Worm (Caenorhabditis elegans) whole organism, L1 larva: ENCODE results near the gene srsx-22.

Source experiments
- C04F5.9 ChIP-seq: sonication (generic microtip); optimal IDR thresholded peaks from 2 replicates; lab custom pipeline; 2016; ENCODE audit warnings: missing genetic modification characterization, missing compliant biosample characterization
- C16A3.4 ChIP-seq: fragments of 150-350 bp; optimal IDR thresholded peaks from 2 replicates; lab custom pipeline; 2014; ENCODE audit warnings: missing biosample characterization, missing genetic modification characterization
- C34B4.2 ChIP-seq: sonication (generic microtip); optimal IDR thresholded peaks from 2 replicates; lab custom pipeline; 2017; ENCODE audit warnings: mild to moderate bottlenecking, missing genetic modification characterization, missing compliant biosample characterization
- aha-1 ChIP-seq: fragments of 150-350 bp; optimal IDR thresholded peaks from 2 replicates; lab custom pipeline; 2014; ENCODE audit warnings: missing biosample characterization, missing genetic modification characterization
- alr-1 ChIP-seq: fragments of 200-800 bp; sonication (Bioruptor generic); optimal IDR thresholded peaks from 2 replicates; lab custom pipeline; 2018; ENCODE audit warnings: borderline replicate concordance, mild to moderate bottlenecking, missing genetic modification characterization, missing compliant biosample characterization
- blmp-1 ChIP-seq: fragments of 150-350 bp; optimal IDR thresholded peaks from 2 replicates; lab custom pipeline; 2014; ENCODE audit warnings: missing biosample characterization, missing genetic modification characterization
- ceh-63 ChIP-seq: fragments of 200-800 bp; sonication (Bioruptor generic); optimal IDR thresholded peaks from 2 replicates; lab custom pipeline; 2018; ENCODE audit warnings: mild to moderate bottlenecking, missing genetic modification characterization, missing compliant biosample characterization
- ceh-88 ChIP-seq: fragments of 200-800 bp; sonication (Bioruptor generic); IDR thresholded peaks from 2 replicates; pipeline ENCODE4 v1.3.6; 2022; ENCODE audit warnings: missing genetic modification characterization, missing compliant biosample characterization
- ceh-90 ChIP-seq: sonication (generic microtip); optimal IDR thresholded peaks from 2 replicates; lab custom pipeline; 2016; ENCODE audit warnings: missing genetic modification characterization, missing compliant biosample characterization
- ces-1 ChIP-seq: fragments of 150-350 bp; optimal IDR thresholded peaks from 2 replicates; lab custom pipeline; 2014; ENCODE audit warnings: missing biosample characterization, missing genetic modification reagents, missing genetic modification characterization
- dpl-1 ChIP-seq, 3 experiments: fragments of 150-350 bp in 2 of 3; sonication (generic microtip) in 1 of 3; optimal IDR thresholded peaks; 2 replicates each; lab custom pipeline; 2014 to 2017; ENCODE audit warnings: missing biosample characterization in 3 of 3, missing genetic modification characterization in 3 of 3, missing genetic modification reagents in 3 of 3
- dsc-1 ChIP-seq: sonication (generic microtip); optimal IDR thresholded peaks from 2 replicates; lab custom pipeline; 2016; ENCODE audit warnings: mild to moderate bottlenecking, missing genetic modification characterization, missing compliant biosample characterization
- efl-1 ChIP-seq, 4 experiments: fragments of 150-350 bp; optimal IDR thresholded peaks in 3 of 4; peaks in 1 of 4; 1 replicate in 1 of 4; 2 replicates in 3 of 4; lab custom pipeline; 2014; ENCODE audit warnings: missing biosample characterization in 2 of 4, missing genetic modification characterization in 2 of 4, missing genetic modification reagents in 2 of 4
- efl-3 ChIP-seq: fragments of 200-800 bp; sonication (Bioruptor generic); optimal IDR thresholded peaks from 2 replicates; lab custom pipeline; 2018; ENCODE audit warnings: mild to moderate bottlenecking, missing genetic modification characterization, missing compliant biosample characterization
- egl-13 ChIP-seq: sonication (generic microtip); optimal IDR thresholded peaks from 2 replicates; lab custom pipeline; 2016; ENCODE audit warnings: missing genotype, missing genetic modification reagents, missing genetic modification characterization, missing compliant biosample characterization
- egl-27 ChIP-seq, 2 experiments: fragments of 150-350 bp in 1 of 2; sonication (generic microtip); optimal IDR thresholded peaks; 3 replicates each; lab custom pipeline; 2017 to 2018; ENCODE audit warnings: missing biosample characterization in 2 of 2, missing genetic modification characterization in 2 of 2, missing genetic modification reagents in 2 of 2
- elt-2 ChIP-seq: sonication (generic microtip); optimal IDR thresholded peaks from 2 replicates; lab custom pipeline; 2016; ENCODE audit warnings: missing genetic modification characterization, mild to moderate bottlenecking, inconsistent platforms, missing compliant biosample characterization, missing genetic modification reagents
- elt-3 ChIP-seq, 6 experiments: fragments of 150-350 bp in 1 of 6; sonication (generic microtip); optimal IDR thresholded peaks; 2 replicates each; lab custom pipeline; 2017 to 2018; ENCODE audit warnings: missing biosample characterization in 6 of 6, missing genetic modification characterization in 6 of 6, inconsistent platforms in 1 of 6
- ets-5 ChIP-seq: fragments of 200-800 bp; sonication (Bioruptor generic); IDR thresholded peaks from 2 replicates; pipeline ENCODE4 v1.3.6; 2022; ENCODE audit warnings: missing genetic modification characterization, missing compliant biosample characterization
- fkh-10 ChIP-seq: sonication (generic microtip); optimal IDR thresholded peaks from 2 replicates; lab custom pipeline; 2017; ENCODE audit warnings: missing biosample characterization, missing genetic modification reagents, missing genetic modification characterization
- grh-1 ChIP-seq: fragments of 200-800 bp; sonication (Bioruptor generic); IDR thresholded peaks from 2 replicates; pipeline ENCODE4 v1.3.6; 2022; ENCODE audit warnings: missing genetic modification reagents, missing genetic modification characterization, missing compliant biosample characterization
- hlh-4 ChIP-seq: sonication (generic microtip); optimal IDR thresholded peaks from 2 replicates; lab custom pipeline; 2016; ENCODE audit warnings: mild to moderate bottlenecking, missing genetic modification characterization, missing compliant biosample characterization
- hpl-2 ChIP-seq: fragments of 150-350 bp; optimal IDR thresholded peaks from 2 replicates; lab custom pipeline; 2014; ENCODE audit warnings: missing biosample characterization, missing genetic modification reagents, missing genetic modification characterization
- lin-14 ChIP-seq: fragments of 200-800 bp; sonication (Bioruptor generic); optimal IDR thresholded peaks from 2 replicates; lab custom pipeline; 2018; ENCODE audit warnings: mild to moderate bottlenecking, missing genetic modification characterization, moderate library complexity, missing compliant biosample characterization
- lin-35 ChIP-seq, 2 experiments: fragments of 150-350 bp; optimal IDR thresholded peaks; 2 replicates each; lab custom pipeline; 2014; ENCODE audit warnings: missing biosample characterization in 2 of 2, missing genetic modification characterization in 2 of 2, missing genetic modification reagents in 2 of 2
- lir-3 ChIP-seq: sonication (generic microtip); optimal IDR thresholded peaks from 2 replicates; lab custom pipeline; 2016; ENCODE audit warnings: mild to moderate bottlenecking, missing genetic modification characterization, moderate library complexity, missing compliant biosample characterization; ENCODE audit not compliant: poor library complexity
- lsy-2 ChIP-seq, 2 experiments: fragments of 150-350 bp; optimal IDR thresholded peaks; 2 replicates each; lab custom pipeline; 2014; ENCODE audit warnings: missing biosample characterization in 2 of 2, missing genetic modification characterization in 2 of 2
- mep-1 ChIP-seq: fragments of 150-350 bp; optimal IDR thresholded peaks from 2 replicates; lab custom pipeline; 2014; ENCODE audit warnings: missing biosample characterization, missing genetic modification characterization
- nhr-19 ChIP-seq: fragments of 200-800 bp; sonication (Bioruptor generic); conservative IDR thresholded peaks from 2 replicates; pipeline ENCODE4 v1.3.6; 2022; ENCODE audit warnings: missing genetic modification characterization, missing compliant biosample characterization
- nhr-20 ChIP-seq: sonication (generic microtip); optimal IDR thresholded peaks from 2 replicates; lab custom pipeline; 2016; ENCODE audit warnings: mild to moderate bottlenecking, missing genetic modification characterization, missing compliant biosample characterization
- nhr-28 ChIP-seq: fragments of 150-350 bp; optimal IDR thresholded peaks from 2 replicates; lab custom pipeline; 2014; ENCODE audit warnings: missing biosample characterization, missing genetic modification characterization
- nhr-47 ChIP-seq: sonication (generic microtip); optimal IDR thresholded peaks from 2 replicates; lab custom pipeline; 2016; ENCODE audit warnings: mild to moderate bottlenecking, missing genetic modification characterization, moderate library complexity, missing compliant biosample characterization
- nhr-71 ChIP-seq: sonication (generic microtip); optimal IDR thresholded peaks from 2 replicates; lab custom pipeline; 2016; ENCODE audit warnings: mild to moderate bottlenecking, missing genetic modification characterization, moderate library complexity, missing compliant biosample characterization
- nhr-76 ChIP-seq: sonication (generic microtip); optimal IDR thresholded peaks from 2 replicates; lab custom pipeline; 2017; ENCODE audit warnings: missing biosample characterization, missing genetic modification characterization
- nhr-77 ChIP-seq: fragments of 150-350 bp; optimal IDR thresholded peaks from 2 replicates; lab custom pipeline; 2014; ENCODE audit warnings: missing biosample characterization, missing genetic modification characterization
- nhr-84 ChIP-seq: sonication (generic microtip); optimal IDR thresholded peaks from 2 replicates; lab custom pipeline; 2017; ENCODE audit warnings: missing biosample characterization, missing genetic modification characterization
- nhr-85 ChIP-seq: sonication (generic microtip); peaks from one replicate; lab custom pipeline; 2016; ENCODE audit warnings: missing genetic modification characterization, inconsistent platforms, missing compliant biosample characterization
- nhr-90 ChIP-seq: sonication (generic microtip); optimal IDR thresholded peaks from 2 replicates; lab custom pipeline; 2016; ENCODE audit warnings: mild to moderate bottlenecking, missing genetic modification characterization, missing compliant biosample characterization; ENCODE audit not compliant: poor library complexity
- pag-3 ChIP-seq: sonication (generic microtip); optimal IDR thresholded peaks from 2 replicates; lab custom pipeline; 2017; ENCODE audit warnings: missing genetic modification characterization, mild to moderate bottlenecking, missing compliant biosample characterization, antibody characterized with exemption, borderline replicate concordance; ENCODE audit not compliant: insufficient read depth
- pqm-1 ChIP-seq: sonication (generic microtip); optimal IDR thresholded peaks from 3 replicates; lab custom pipeline; 2017; ENCODE audit warnings: missing biosample characterization, missing genetic modification characterization
- rnt-1 ChIP-seq: sonication (generic microtip); optimal IDR thresholded peaks from 2 replicates; lab custom pipeline; 2016; ENCODE audit warnings: mild to moderate bottlenecking, missing genetic modification characterization, moderate library complexity, missing compliant biosample characterization
- skn-1 ChIP-seq: fragments of 150-350 bp; optimal IDR thresholded peaks from 2 replicates; lab custom pipeline; 2014; ENCODE audit warnings: missing biosample characterization, missing genetic modification characterization
- tlp-1 ChIP-seq: fragments of 150-350 bp; optimal IDR thresholded peaks from 2 replicates; lab custom pipeline; 2014; ENCODE audit warnings: missing biosample characterization, missing genetic modification characterization
- unc-130 ChIP-seq: fragments of 150-350 bp; optimal IDR thresholded peaks from 2 replicates; lab custom pipeline; 2017; ENCODE audit warnings: missing biosample characterization, missing genetic modification characterization, inconsistent platforms
- unc-62 ChIP-seq: fragments of 150-350 bp; optimal IDR thresholded peaks from 2 replicates; lab custom pipeline; 2014; ENCODE audit warnings: missing biosample characterization, missing genetic modification reagents, missing genetic modification characterization
- unc-86 ChIP-seq: sonication (generic microtip); optimal IDR thresholded peaks from 2 replicates; lab custom pipeline; 2016; ENCODE audit warnings: missing genetic modification characterization, missing compliant biosample characterization
- vab-15 ChIP-seq: sonication (generic microtip); optimal IDR thresholded peaks from 2 replicates; lab custom pipeline; 2017; ENCODE audit warnings: missing genotype, mild to moderate bottlenecking, missing genetic modification characterization, missing compliant biosample characterization
- xbp-1 ChIP-seq: sonication (generic microtip); optimal IDR thresholded peaks from 2 replicates; lab custom pipeline; 2016; ENCODE audit warnings: missing genetic modification characterization, missing compliant biosample characterization
- zip-4 ChIP-seq: fragments of 200-800 bp; sonication (Bioruptor generic); optimal IDR thresholded peaks from 2 replicates; lab custom pipeline; 2018; ENCODE audit warnings: mild to moderate bottlenecking, missing genetic modification characterization, moderate library complexity, missing compliant biosample characterization

The srsx-22 gene

DNA sequence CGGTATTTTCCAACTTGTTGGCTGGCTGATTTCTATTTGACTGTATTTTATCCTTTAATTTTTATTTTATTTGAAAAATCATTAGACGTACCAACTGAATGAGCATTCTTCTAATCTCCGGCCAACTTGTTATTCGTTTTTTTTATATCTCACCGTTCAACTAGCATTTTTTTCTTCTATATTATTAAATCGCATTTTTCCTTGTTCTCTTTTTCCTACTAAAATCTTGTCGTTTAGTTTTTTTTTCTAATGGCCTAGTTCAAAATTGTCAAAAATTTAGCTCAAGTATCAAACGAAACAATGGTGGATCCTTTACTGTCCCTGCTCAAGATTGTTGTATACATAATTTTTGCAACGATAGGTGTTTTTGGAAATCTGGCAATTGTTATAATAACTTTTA, at the start of gene srsx-22:
Gene srsx-22 (plus strand): TSS at position 301 of the 400 bp plus-strand sequence.
- no peak for TF ChIP-seq efl-3 (GFP tag; lab: Kevin White, UChicago)
- no peak for TF ChIP-seq C34B4.2 (tag; lab: Kevin White, UChicago)
- TF ChIP-seq blmp-1 (tag; lab: Kevin White, UChicago), result no peak
- no peak for TF ChIP-seq nhr-84 (tag; lab: Kevin White, UChicago)
- no peak for TF ChIP-seq nhr-20 (tag; lab: Kevin White, UChicago)
- TF ChIP-seq nhr-76, result no peak
- TF ChIP-seq nhr-90 (tag; lab: Kevin White, UChicago), result no peak
- no peak for TF ChIP-seq hpl-2 (GFP tag; lab: Kevin White, UChicago)
- no peak for TF ChIP-seq efl-1 (optimal IDR thresholded peaks at IDR 0.05; lab: Kevin White, UChicago)
- TF ChIP-seq efl-1 (GFP tag; optimal IDR thresholded peaks at IDR 0.05 in 1 of 2; lab: Kevin White, UChicago), result no peak
- TF ChIP-seq elt-3 (tag; optimal IDR thresholded peaks at IDR 0.05; lab: Kevin White, UChicago), result no peak
- TF ChIP-seq nhr-77 (tag; lab: Kevin White, UChicago), result no peak
- TF ChIP-seq unc-62 (GFP tag; lab: Kevin White, UChicago), result no peak
- no peak for TF ChIP-seq elt-2
- no peak for TF ChIP-seq aha-1
- no peak for TF ChIP-seq unc-130 (tag; lab: Kevin White, UChicago)

DNA sequence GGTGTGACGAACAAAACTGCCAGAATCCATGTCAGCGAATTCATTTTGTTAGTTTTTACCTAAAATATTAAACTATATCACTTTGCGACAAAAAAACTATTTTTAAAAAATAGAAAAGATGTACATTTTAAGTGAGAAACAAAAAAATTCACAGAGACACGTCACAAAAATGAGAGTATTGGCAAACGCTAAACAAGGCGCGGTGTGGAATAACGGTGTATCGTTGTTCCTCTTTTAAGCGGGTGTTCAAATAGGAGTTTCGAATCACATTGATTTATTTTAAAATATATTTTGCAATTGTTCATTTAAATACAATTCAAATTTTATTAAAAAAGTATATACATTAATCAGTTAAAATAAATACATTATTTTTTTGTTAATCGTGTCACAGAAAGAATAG, 48.9 kb upstream of the srsx-22 start, which contains the start of gene sel-9:
Gene sel-9 (minus strand): TSS at position 59 of the 400 bp plus-strand sequence.
- TF ChIP-seq xbp-1 (tag; lab: Kevin White, UChicago) (peak; percentile 79), dsc-1 (peak; percentile 24), nhr-28 (tag; lab: Kevin White, UChicago) (no peak), nhr-20 (tag; lab: Kevin White, UChicago) (peak; percentile 59), vab-15 (tag; lab: Kevin White, UChicago) (no peak), C04F5.9 (no peak), C16A3.4 (tag; lab: Kevin White, UChicago) (peak; percentile 76), pqm-1 (tag; lab: Kevin White, UChicago) (no peak), tlp-1 (tag; lab: Kevin White, UChicago) (no peak), ces-1 (GFP tag; lab: Kevin White, UChicago) (no peak), egl-27 (tag; optimal IDR thresholded peaks at IDR 0.05; lab: Kevin White, UChicago) (no peak), lir-3 (tag; lab: Kevin White, UChicago) (no peak), C34B4.2 (tag; lab: Kevin White, UChicago) (no peak), egl-13 (tag; lab: Kevin White, UChicago) (no peak), ceh-63 (GFP tag; lab: Kevin White, UChicago) (no peak), ets-5 (no peak), alr-1 (no peak), dpl-1 (GFP tag; optimal IDR thresholded peaks at IDR 0.05; lab: Kevin White, UChicago) (peak; percentile 85 to 92 (median 89)), zip-4 (no peak), nhr-85 (tag; lab: Kevin White, UChicago) (no peak), pag-3 (tag; lab: Kevin White, UChicago) (no peak), lsy-2 (tag; optimal IDR thresholded peaks at IDR 0.05; lab: Kevin White, UChicago) (peak; percentile 55 to 69), lin-14 (GFP tag; lab: Kevin White, UChicago) (peak; percentile 47), elt-3 (tag; optimal IDR thresholded peaks at IDR 0.05; lab: Kevin White, UChicago) (peak in 1 of 6 experiments; percentile 47), nhr-77 (tag; lab: Kevin White, UChicago) (no peak), grh-1 (no peak), elt-2 (peak; percentile 9), nhr-84 (tag; lab: Kevin White, UChicago) (no peak), nhr-71 (tag; lab: Kevin White, UChicago) (peak; percentile 52), nhr-47 (tag; lab: Kevin White, UChicago) (peak; percentile 53), fkh-10 (no peak), hlh-4 (tag; lab: Kevin White, UChicago) (no peak), unc-62 (GFP tag; lab: Kevin White, UChicago) (no peak), ceh-90 (tag; lab: Kevin White, UChicago) (no peak), ceh-88 (GFP tag; lab: Robert Waterston, UW) (no peak), rnt-1 (tag; lab: Kevin White, UChicago) (peak; percentile 43), lin-35 (GFP tag; optimal IDR thresholded peaks at IDR 0.05; lab: Kevin White, UChicago) (peak; percentile 91 to 95), mep-1 (tag; lab: Kevin White, UChicago) (peak; percentile 73), nhr-19 (GFP tag; lab: Robert Waterston, UW) (peak; percentile 54), unc-86 (tag; lab: Kevin White, UChicago) (no peak), skn-1 (tag; lab: Kevin White, UChicago) (peak; percentile 37)
